Fruit fly (Drosophila melanogaster): ENCODE data around the gene CG44004.

CG44004 gene

DNA sequence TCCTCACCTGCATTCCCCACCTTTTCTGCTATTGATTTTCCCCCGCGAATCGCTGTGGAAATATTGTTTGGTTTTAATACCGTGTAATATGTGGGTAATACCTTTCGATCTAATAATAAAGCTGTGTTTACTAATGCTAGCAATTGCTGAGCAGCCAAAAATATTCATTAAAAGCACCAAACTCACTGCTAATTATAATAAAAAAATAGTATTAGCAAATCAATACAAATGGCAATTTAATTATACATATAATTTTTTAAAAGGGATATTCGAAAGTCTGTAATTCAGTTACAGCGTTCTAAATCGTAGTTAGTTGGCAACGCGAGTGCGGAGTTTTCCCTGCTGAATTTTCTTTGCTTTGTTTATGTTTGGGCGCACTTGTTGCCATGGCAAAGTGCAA, 20.2 kb upstream of the CG44004 start:
- TF ChIP-seq Crg-1 (GFP tag; optimal IDR thresholded peaks at IDR 0.05) (no peak), pad (GFP tag; optimal IDR thresholded peaks at IDR 0.05) (no peak)

DNA sequence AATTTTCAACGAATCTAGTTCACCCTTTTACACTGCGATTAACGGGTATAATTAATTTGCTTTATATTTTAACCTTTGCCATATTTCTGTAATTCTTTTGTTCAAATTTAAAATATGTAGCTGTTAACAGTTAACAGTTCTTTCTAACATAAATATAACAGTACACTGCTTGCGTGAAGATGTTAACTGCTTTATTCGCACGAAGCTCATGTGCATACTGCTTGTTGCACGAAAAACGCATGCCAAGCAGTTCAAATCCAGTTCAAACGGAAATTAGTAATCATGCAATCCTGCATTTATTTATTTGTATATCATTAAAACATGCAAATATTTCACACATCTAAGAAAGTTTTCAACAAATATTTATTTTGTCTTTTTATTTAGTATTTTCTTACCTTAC, 14.4 kb upstream of the CG44004 start:
- TF ChIP-seq CG12768 (GFP tag; optimal IDR thresholded peaks at IDR 0.05) (no peak), ovo (GFP tag; optimal IDR thresholded peaks at IDR 0.05) (peak; percentile 21), CG33017 (tag; optimal IDR thresholded peaks at IDR 0.05) (no peak), Hr96 (GFP tag; optimal IDR thresholded peaks at IDR 0.05) (no peak), Clk (GFP tag; optimal IDR thresholded peaks at IDR 0.05) (no peak), cic (GFP tag; optimal IDR thresholded peaks at IDR 0.05) (no peak), CG14711 (tag; optimal IDR thresholded peaks at IDR 0.05) (peak; percentile 16), CG7101 (tag; optimal IDR thresholded peaks at IDR 0.05) (no peak), kay (GFP tag; ENCODE audit: borderline replicate concordance) (no peak), toe (GFP tag; optimal IDR thresholded peaks at IDR 0.05) (peak; percentile 21), pad (GFP tag; optimal IDR thresholded peaks at IDR 0.05) (no peak)

DNA sequence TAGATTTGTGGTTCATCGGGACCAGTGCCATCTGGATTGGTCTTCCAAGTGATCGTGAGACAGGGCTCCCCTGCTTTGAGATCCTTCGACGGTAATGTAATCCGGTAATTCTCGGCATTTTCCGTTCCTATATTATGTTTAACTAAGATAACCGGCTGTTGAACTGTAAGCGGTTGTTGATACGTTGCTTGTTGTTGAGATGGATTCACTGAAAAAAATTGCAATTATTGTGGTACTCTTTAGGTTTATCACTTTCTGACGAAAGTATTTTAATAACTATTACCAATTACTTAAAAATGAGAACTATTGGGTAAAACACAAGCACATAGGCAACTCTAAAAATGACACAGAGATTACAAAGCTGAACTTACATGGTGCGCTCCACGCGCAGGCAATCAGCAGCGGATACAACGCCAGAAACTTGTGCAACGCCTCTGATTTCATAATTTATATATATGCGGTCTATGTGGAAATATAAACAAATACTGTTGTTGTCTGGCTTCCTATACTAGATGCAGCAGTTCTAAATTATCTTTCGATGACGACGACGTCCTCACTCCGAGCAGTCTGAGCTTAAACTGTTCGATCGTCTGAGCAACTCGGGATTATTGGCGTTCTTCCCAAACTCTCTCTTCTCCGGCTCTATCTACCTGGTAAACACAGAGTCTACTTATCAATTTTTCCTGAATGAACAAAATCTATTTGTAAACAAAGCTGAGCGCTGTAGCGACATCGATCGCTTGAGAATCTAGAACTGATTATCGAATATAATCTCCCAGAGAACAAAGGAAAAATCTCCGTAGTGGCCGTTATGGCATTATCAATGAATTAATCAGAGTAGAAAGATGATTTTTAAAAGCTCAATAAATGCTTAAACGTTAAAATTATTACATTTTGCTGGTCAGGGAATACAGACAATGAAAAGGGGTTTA, 13.4 kb upstream of the CG44004 start, which contains the start of gene CG34253:
CG34253 (minus strand) TSS at position 567 of the 932 bp plus-strand sequence.
- TF ChIP-seq toe (GFP tag; optimal IDR thresholded peaks at IDR 0.05), result no peak
- no peak for TF ChIP-seq cnc (optimal IDR thresholded peaks at IDR 0.05)
- no peak for TF ChIP-seq Crg-1 (GFP tag; optimal IDR thresholded peaks at IDR 0.05)
- peak; percentile 19 for TF ChIP-seq CG14711 (tag; optimal IDR thresholded peaks at IDR 0.05)
- TF ChIP-seq CG7045 (GFP tag; optimal IDR thresholded peaks at IDR 0.05), result no peak
- TF ChIP-seq Clk (GFP tag; optimal IDR thresholded peaks at IDR 0.05), result no peak
- no peak for TF ChIP-seq CG7101 (tag; optimal IDR thresholded peaks at IDR 0.05)
- no peak for TF ChIP-seq Hr96 (GFP tag; optimal IDR thresholded peaks at IDR 0.05)
- TF ChIP-seq CG11617 (GFP tag; optimal IDR thresholded peaks at IDR 0.05), result no peak
- no peak for TF ChIP-seq CG12768 (GFP tag; optimal IDR thresholded peaks at IDR 0.05)
- TF ChIP-seq pad (GFP tag; optimal IDR thresholded peaks at IDR 0.05), result no peak
- TF ChIP-seq bab1 (GFP tag; optimal IDR thresholded peaks at IDR 0.05), result no peak
- peak; percentile 2 for TF ChIP-seq Mnt (GFP tag; optimal IDR thresholded peaks at IDR 0.05)
- peak; percentile 95 for TF ChIP-seq cic (GFP tag; optimal IDR thresholded peaks at IDR 0.05)
- no peak for TF ChIP-seq CG5204 (GFP tag; optimal IDR thresholded peaks at IDR 0.05)
- no peak for TF ChIP-seq ovo (GFP tag; optimal IDR thresholded peaks at IDR 0.05)
- no peak for TF ChIP-seq CG1620 (GFP tag; optimal IDR thresholded peaks at IDR 0.05)
- no peak for TF ChIP-seq kay (GFP tag; ENCODE audit: borderline replicate concordance)
- no peak for TF ChIP-seq tj (GFP tag; optimal IDR thresholded peaks at IDR 0.05)
- no peak for TF ChIP-seq CG33017 (tag; optimal IDR thresholded peaks at IDR 0.05)

DNA sequence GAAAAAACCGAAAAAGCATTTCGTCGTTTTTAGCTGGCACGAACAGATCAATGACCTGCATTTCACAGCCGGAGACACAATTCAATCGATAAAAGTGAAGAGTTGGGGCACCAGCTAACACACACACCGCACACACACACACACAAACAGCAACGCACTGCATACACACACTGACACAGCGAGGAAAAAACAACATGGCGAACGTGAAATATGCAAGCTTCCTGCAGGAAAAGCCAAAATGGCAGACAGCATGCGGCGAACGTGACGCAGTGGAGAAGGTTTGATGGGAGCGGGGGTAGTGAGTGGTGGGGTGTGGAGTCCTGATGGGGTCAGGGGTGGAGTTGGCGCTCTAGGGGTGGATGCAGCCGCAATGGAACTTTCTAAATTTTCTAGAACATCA, 10.3 kb upstream of the CG44004 start:
- TF ChIP-seq CG7101 (tag; optimal IDR thresholded peaks at IDR 0.05), result no peak
- TF ChIP-seq tj (GFP tag; optimal IDR thresholded peaks at IDR 0.05), result no peak
- no peak for TF ChIP-seq bab1 (GFP tag; optimal IDR thresholded peaks at IDR 0.05)
- TF ChIP-seq Hr96 (GFP tag; optimal IDR thresholded peaks at IDR 0.05), result no peak
- TF ChIP-seq CG7045 (GFP tag; optimal IDR thresholded peaks at IDR 0.05), result no peak
- no peak for TF ChIP-seq Mnt (GFP tag; optimal IDR thresholded peaks at IDR 0.05)
- TF ChIP-seq CG33017 (tag; optimal IDR thresholded peaks at IDR 0.05), result no peak
- TF ChIP-seq CG12768 (GFP tag; optimal IDR thresholded peaks at IDR 0.05), result no peak
- no peak for TF ChIP-seq kay (GFP tag; ENCODE audit: borderline replicate concordance)
- TF ChIP-seq toe (GFP tag; optimal IDR thresholded peaks at IDR 0.05), result no peak
- no peak for TF ChIP-seq Crg-1 (GFP tag; optimal IDR thresholded peaks at IDR 0.05)
- TF ChIP-seq cnc (optimal IDR thresholded peaks at IDR 0.05), result no peak

dm6 chr3L:18083402-18083801, 9.7 kb upstream of the CG44004 start:
- no peak for TF ChIP-seq cnc (optimal IDR thresholded peaks at IDR 0.05)
- TF ChIP-seq kay (GFP tag; ENCODE audit: borderline replicate concordance), result no peak
- TF ChIP-seq CG11617 (GFP tag; optimal IDR thresholded peaks at IDR 0.05), result no peak
- TF ChIP-seq Clk (GFP tag; optimal IDR thresholded peaks at IDR 0.05), result no peak
- TF ChIP-seq cic (GFP tag; optimal IDR thresholded peaks at IDR 0.05), result no peak
- no peak for TF ChIP-seq Hr96 (GFP tag; optimal IDR thresholded peaks at IDR 0.05)
- no peak for TF ChIP-seq CG33017 (tag; optimal IDR thresholded peaks at IDR 0.05)
- TF ChIP-seq CG14711 (tag; optimal IDR thresholded peaks at IDR 0.05), result no peak
- TF ChIP-seq CG7045 (GFP tag; optimal IDR thresholded peaks at IDR 0.05), result no peak
- no peak for TF ChIP-seq ovo (GFP tag; optimal IDR thresholded peaks at IDR 0.05)
- no peak for TF ChIP-seq tj (GFP tag; optimal IDR thresholded peaks at IDR 0.05)
- no peak for TF ChIP-seq pad (GFP tag; optimal IDR thresholded peaks at IDR 0.05)
- TF ChIP-seq Crg-1 (GFP tag; optimal IDR thresholded peaks at IDR 0.05), result no peak

dm6 chr3L:18081957-18082356, 8.3 kb upstream of the CG44004 start:
- TF ChIP-seq toe (GFP tag; optimal IDR thresholded peaks at IDR 0.05) (no peak), tj (GFP tag; optimal IDR thresholded peaks at IDR 0.05) (no peak), Crg-1 (GFP tag; optimal IDR thresholded peaks at IDR 0.05) (no peak), CG1620 (GFP tag; optimal IDR thresholded peaks at IDR 0.05) (no peak), Clk (GFP tag; optimal IDR thresholded peaks at IDR 0.05) (no peak), CG7045 (GFP tag; optimal IDR thresholded peaks at IDR 0.05) (no peak), cic (GFP tag; optimal IDR thresholded peaks at IDR 0.05) (no peak), CG7101 (tag; optimal IDR thresholded peaks at IDR 0.05) (no peak), ovo (GFP tag; optimal IDR thresholded peaks at IDR 0.05) (no peak), pad (GFP tag; optimal IDR thresholded peaks at IDR 0.05) (no peak), cnc (optimal IDR thresholded peaks at IDR 0.05) (no peak), Mnt (GFP tag; optimal IDR thresholded peaks at IDR 0.05) (no peak), CG5204 (GFP tag; optimal IDR thresholded peaks at IDR 0.05) (no peak), Hr96 (GFP tag; optimal IDR thresholded peaks at IDR 0.05) (no peak), CG11617 (GFP tag; optimal IDR thresholded peaks at IDR 0.05) (no peak), CG33017 (tag; optimal IDR thresholded peaks at IDR 0.05) (no peak), bab1 (GFP tag; optimal IDR thresholded peaks at IDR 0.05) (no peak)

Measured in whole organism, adult.